Fruit fly (Drosophila melanogaster) whole organism, embryonic: ENCODE measurements around the gene ssh.

Source experiments
- CG14710 ChIP-seq: fragments of 200-800 bp; sonication (Bioruptor generic); optimal IDR thresholded peaks from 3 replicates; lab custom pipeline; 2019; ENCODE audit warnings: missing biosample characterization, mild to moderate bottlenecking, missing genetic modification characterization, moderate library complexity
- CG16863 ChIP-seq: fragments of 200-800 bp; sonication (Bioruptor generic); optimal IDR thresholded peaks from 3 replicates; lab custom pipeline; 2016; ENCODE audit warnings: missing biosample characterization, missing genetic modification characterization
- CG4730 ChIP-seq: fragments of 200-800 bp; sonication (Bioruptor generic); IDR thresholded peaks from 2 replicates; pipeline ENCODE4 v1.3.6; 2022; ENCODE audit warnings: missing biosample characterization, missing genetic modification characterization
- CG6254 ChIP-seq: fragments of 200-800 bp; sonication (Bioruptor generic); optimal IDR thresholded peaks from 3 replicates; lab custom pipeline; 2017; ENCODE audit warnings: mild to moderate bottlenecking, missing biosample characterization, missing genetic modification reagents, missing genetic modification characterization
- CG7839 ChIP-seq: fragments of 200-800 bp; sonication (Bioruptor generic); optimal IDR thresholded peaks from 3 replicates; lab custom pipeline; 2018; ENCODE audit warnings: missing biosample characterization, mild to moderate bottlenecking, missing genetic modification characterization, moderate library complexity
- Lhr ChIP-seq: fragments of 200-800 bp; sonication (Bioruptor generic); optimal IDR thresholded peaks from 3 replicates; lab custom pipeline; 2017; ENCODE audit warnings: mild to moderate bottlenecking, missing biosample characterization, missing genetic modification reagents, missing genetic modification characterization
- dpn ChIP-seq, 2 experiments: fragments of 200-800 bp; sonication (Bioruptor generic); optimal IDR thresholded peaks; 3 replicates each; lab custom pipeline; 2016; ENCODE audit warnings: missing biosample characterization in 2 of 2, missing genetic modification characterization in 2 of 2
- eve ChIP-seq, 2 experiments: fragments of >200 bp; optimal IDR thresholded peaks; 2 replicates each; lab custom pipeline; 2017; ENCODE audit warnings: missing biosample characterization in 2 of 2, missing genetic modification characterization in 2 of 2
- pros ChIP-seq: fragments of 200-800 bp; sonication (Bioruptor generic); optimal IDR thresholded peaks from 3 replicates; lab custom pipeline; 2019; ENCODE audit warnings: missing biosample characterization, mild to moderate bottlenecking, missing genetic modification characterization, moderate library complexity
- psq ChIP-seq: fragments of 200-800 bp; sonication (Bioruptor generic); optimal IDR thresholded peaks from 2 replicates; lab custom pipeline; 2017; ENCODE audit warnings: missing biosample characterization, missing genetic modification characterization
- ro ChIP-seq: fragments of 200-800 bp; sonication (Bioruptor generic); IDR thresholded peaks from 2 replicates; pipeline ENCODE4 v1.3.6; 2022; ENCODE audit warnings: missing biosample characterization, missing genetic modification characterization
- sqz ChIP-seq: fragments of 200-800 bp; sonication (Bioruptor generic); optimal IDR thresholded peaks from 3 replicates; lab custom pipeline; 2018; ENCODE audit warnings: missing biosample characterization, mild to moderate bottlenecking, missing genetic modification characterization
- ttk ChIP-seq: fragments of 200-800 bp; sonication (Bioruptor generic); IDR thresholded peaks from 2 replicates; pipeline ENCODE4 v2.1.2; 2022; ENCODE audit warnings: missing biosample characterization, missing genetic modification characterization
- vnd ChIP-seq: fragments of 200-800 bp; sonication (Bioruptor generic); IDR thresholded peaks from 3 replicates; pipeline ENCODE4 v1.3.6; 2022; ENCODE audit warnings: missing biosample characterization, missing genetic modification characterization; ENCODE audit not compliant: partially characterized antibody

DNA sequence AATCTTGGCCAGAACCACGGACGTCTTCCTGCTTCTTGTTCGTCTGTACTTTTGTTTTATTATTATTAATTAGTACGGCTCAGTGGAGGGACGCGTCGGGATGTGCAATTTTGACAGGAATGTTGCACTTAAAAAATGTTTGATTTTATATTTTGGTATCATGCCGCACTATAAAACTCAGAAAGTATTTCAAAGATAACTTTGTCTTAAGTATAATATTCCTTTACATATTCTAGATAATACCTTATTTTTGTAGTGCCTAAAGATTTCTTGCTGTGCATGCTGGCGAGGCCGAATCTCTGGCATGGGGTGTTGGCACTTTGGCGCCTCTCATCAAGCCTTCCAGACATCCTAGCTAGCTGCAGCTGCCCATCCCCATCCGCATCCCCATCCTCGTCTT lies 8.4 kb upstream of the ssh start:
- TF ChIP-seq Lhr (GFP tag; lab: Kevin White, UChicago) (no peak), psq (GFP tag; lab: Kevin White, UChicago) (no peak), CG4730 (no peak), pros (no peak), CG6254 (GFP tag; lab: Kevin White, UChicago) (no peak), ro (GFP tag; lab: Robert Waterston, UW) (no peak), dpn (GFP tag; optimal IDR thresholded peaks at IDR 0.05; lab: Kevin White, UChicago) (no peak), CG16863 (GFP tag; lab: Kevin White, UChicago) (no peak), sqz (GFP tag; lab: Kevin White, UChicago) (no peak), ttk (GFP tag; lab: Robert Waterston, UW) (no peak), eve (GFP tag; optimal IDR thresholded peaks at IDR 0.05; lab: Kevin White, UChicago) (no peak), CG14710 (no peak), CG7839 (tag; lab: Kevin White, UChicago) (no peak), vnd (GFP tag; lab: Robert Waterston, UW) (no peak)
